Worm (Caenorhabditis elegans) whole organism, mixed stage, embryonic: ENCODE data around the gene T25B9.12.

Experiments used
- M03D4.4 ChIP-seq: sonication (generic microtip); optimal IDR thresholded peaks from 2 replicates; lab custom pipeline; 2017; ENCODE audit warnings: mild to moderate bottlenecking, missing genetic modification characterization, missing compliant biosample characterization
- bed-3 ChIP-seq: fragments of 200-800 bp; sonication (Bioruptor generic); optimal IDR thresholded peaks from 3 replicates; lab custom pipeline; 2018; ENCODE audit warnings: mild to moderate bottlenecking, missing genetic modification characterization, moderate library complexity, missing compliant biosample characterization
- ceh-39 ChIP-seq: fragments of 150-350 bp; optimal IDR thresholded peaks from 2 replicates; lab custom pipeline; 2014; ENCODE audit warnings: missing biosample characterization, missing genetic modification characterization
- ceh-43 ChIP-seq: fragments of 200-800 bp; sonication (Bioruptor generic); optimal IDR thresholded peaks from 2 replicates; lab custom pipeline; 2018; ENCODE audit warnings: mild to moderate bottlenecking, missing genetic modification characterization, moderate library complexity, missing compliant biosample characterization
- ceh-83 ChIP-seq: fragments of 200-800 bp; sonication (Bioruptor generic); optimal IDR thresholded peaks from 2 replicates; lab custom pipeline; 2018; ENCODE audit warnings: mild to moderate bottlenecking, missing genetic modification characterization, missing compliant biosample characterization
- ces-1 ChIP-seq: fragments of 150-350 bp; optimal IDR thresholded peaks from 2 replicates; lab custom pipeline; 2014; ENCODE audit warnings: missing biosample characterization, missing genetic modification reagents, missing genetic modification characterization
- cnd-1 ChIP-seq: fragments of 200-800 bp; sonication (Bioruptor generic); optimal IDR thresholded peaks from 2 replicates; lab custom pipeline; 2018; ENCODE audit warnings: mild to moderate bottlenecking, missing genetic modification characterization, missing compliant biosample characterization
- drap-1 ChIP-seq: fragments of 200-800 bp; sonication (Bioruptor generic); optimal IDR thresholded peaks from 3 replicates; lab custom pipeline; 2018; ENCODE audit warnings: mild to moderate bottlenecking, missing genetic modification characterization, missing compliant biosample characterization
- elt-1 ChIP-seq: sonication (generic microtip); optimal IDR thresholded peaks from 2 replicates; lab custom pipeline; 2017; ENCODE audit warnings: missing genetic modification characterization, mild to moderate bottlenecking, missing compliant biosample characterization, antibody characterized with exemption, moderate library complexity, borderline replicate concordance; ENCODE audit not compliant: insufficient read depth
- elt-3 ChIP-seq: fragments of 150-350 bp; optimal IDR thresholded peaks from 2 replicates; lab custom pipeline; 2014; ENCODE audit warnings: missing biosample characterization, missing genetic modification characterization
- flh-1 ChIP-seq: fragments of 200-800 bp; sonication (Bioruptor generic); optimal IDR thresholded peaks from 2 replicates; lab custom pipeline; 2018; ENCODE audit warnings: mild to moderate bottlenecking, missing genetic modification characterization, moderate library complexity, missing compliant biosample characterization
- ham-2 ChIP-seq: fragments of 200-800 bp; sonication (Bioruptor generic); optimal IDR thresholded peaks from 2 replicates; lab custom pipeline; 2018; ENCODE audit warnings: mild to moderate bottlenecking, missing genetic modification characterization, missing compliant biosample characterization
- hlh-1 ChIP-seq: fragments of 150-350 bp; optimal IDR thresholded peaks from 2 replicates; lab custom pipeline; 2014; ENCODE audit warnings: missing biosample characterization, missing genetic modification reagents, missing genetic modification characterization
- lin-13 ChIP-seq: fragments of 150-350 bp; optimal IDR thresholded peaks from 2 replicates; lab custom pipeline; 2014; ENCODE audit warnings: missing biosample characterization, missing genetic modification characterization
- lin-32 ChIP-seq: fragments of 200-800 bp; sonication (Bioruptor generic); optimal IDR thresholded peaks from 2 replicates; lab custom pipeline; 2018; ENCODE audit warnings: mild to moderate bottlenecking, missing genetic modification characterization, missing compliant biosample characterization
- mab-5 ChIP-seq: fragments of 150-350 bp; optimal IDR thresholded peaks from 2 replicates; lab custom pipeline; 2014; ENCODE audit warnings: missing biosample characterization, missing genetic modification characterization
- mep-1 ChIP-seq: fragments of 150-350 bp; optimal IDR thresholded peaks from 2 replicates; lab custom pipeline; 2017; ENCODE audit warnings: missing biosample characterization, missing genetic modification reagents, missing genetic modification characterization, inconsistent platforms
- mls-2 ChIP-seq: sonication (generic microtip); optimal IDR thresholded peaks from 2 replicates; lab custom pipeline; 2016; ENCODE audit warnings: mild to moderate bottlenecking, missing genetic modification characterization, moderate library complexity, missing compliant biosample characterization
- nhr-12 ChIP-seq: fragments of 150-350 bp; optimal IDR thresholded peaks from 2 replicates; lab custom pipeline; 2014; ENCODE audit warnings: missing biosample characterization, missing genetic modification characterization
- nhr-2 ChIP-seq: fragments of 150-350 bp; optimal IDR thresholded peaks from 2 replicates; lab custom pipeline; 2014; ENCODE audit warnings: missing biosample characterization, missing genetic modification characterization
- nhr-237 ChIP-seq: fragments of 150-350 bp; optimal IDR thresholded peaks from 2 replicates; lab custom pipeline; 2014; ENCODE audit warnings: missing biosample characterization, missing genetic modification characterization
- pha-4 ChIP-seq: fragments of 150-350 bp; optimal IDR thresholded peaks from 2 replicates; lab custom pipeline; 2018; ENCODE audit warnings: missing biosample characterization, missing genetic modification reagents, missing genetic modification characterization
- sem-2 ChIP-seq: fragments of 200-800 bp; sonication (Bioruptor generic); optimal IDR thresholded peaks from 2 replicates; lab custom pipeline; 2018; ENCODE audit warnings: mild to moderate bottlenecking, missing genetic modification characterization, missing compliant biosample characterization
- snpc-4 ChIP-seq: fragments of 150-350 bp; optimal IDR thresholded peaks from 2 replicates; lab custom pipeline; 2014; ENCODE audit warnings: missing biosample characterization, missing genetic modification characterization
- sptf-1 ChIP-seq: sonication (generic microtip); optimal IDR thresholded peaks from 2 replicates; lab custom pipeline; 2017; ENCODE audit warnings: mild to moderate bottlenecking, missing genetic modification characterization, moderate library complexity, missing compliant biosample characterization
- tbx-8 ChIP-seq: fragments of 200-800 bp; sonication (Bioruptor generic); optimal IDR thresholded peaks from 2 replicates; lab custom pipeline; 2018; ENCODE audit warnings: mild to moderate bottlenecking, missing genetic modification characterization, moderate library complexity, missing compliant biosample characterization
- unc-120 ChIP-seq: sonication (generic microtip); optimal IDR thresholded peaks from 2 replicates; lab custom pipeline; 2017; ENCODE audit warnings: missing genetic modification characterization, missing compliant biosample characterization; ENCODE audit not compliant: poor library complexity, severe bottlenecking
- unc-39 ChIP-seq: fragments of 150-350 bp; optimal IDR thresholded peaks from 2 replicates; lab custom pipeline; 2014; ENCODE audit warnings: missing biosample characterization, missing genetic modification characterization
- unc-62 ChIP-seq: fragments of 150-350 bp; optimal IDR thresholded peaks from 2 replicates; lab custom pipeline; 2014; ENCODE audit warnings: missing biosample characterization, missing genetic modification reagents, missing genetic modification characterization

The T25B9.12 gene

ce11 chrIV:10754685-10755084, 10.5 kb upstream of the T25B9.12 start, which contains the start of gene T25B9.5:
T25B9.5 (minus strand) TSS chrIV:10754785.
- TF ChIP-seq sptf-1 (no peak), cnd-1 (tag; lab: Kevin White, UChicago) (no peak), M03D4.4 (tag; lab: Kevin White, UChicago) (no peak), pha-4 (tag; lab: Kevin White, UChicago) (no peak)
- TF ChIP-seq, all 35 proteins: peak for 0

- TF ChIP-seq nhr-237 (tag; lab: Kevin White, UChicago) (no peak), unc-120 (tag; lab: Kevin White, UChicago) (no peak), unc-39 (no peak), sptf-1 (no peak), mab-5 (tag; lab: Kevin White, UChicago) (no peak), ceh-43 (no peak), bed-3 (GFP tag; lab: Kevin White, UChicago) (no peak), lin-32 (GFP tag; lab: Kevin White, UChicago) (no peak), ceh-39 (tag; lab: Kevin White, UChicago) (no peak), ces-1 (GFP tag; lab: Kevin White, UChicago) (no peak), elt-3 (tag; lab: Kevin White, UChicago) (no peak), pha-4 (tag; lab: Kevin White, UChicago) (no peak)
Observed at ce11 chrIV:10757616-10758193, 7.4 kb upstream of the T25B9.12 start, which contains the start of the genes T25B9.4 and T25B9.6. T25B9.4 (minus strand) TSS chrIV:10757716. T25B9.6 (plus strand) TSS chrIV:10758143.

ce11 chrIV:10761344-10761743, 3.8 kb upstream of the T25B9.12 start, which contains the start of gene ugt-54:
ugt-54 (plus strand) TSS chrIV:10761698.
- no peak for TF ChIP-seq ceh-43
- no peak for TF ChIP-seq elt-3 (tag; lab: Kevin White, UChicago)
- no peak for TF ChIP-seq lin-13 (tag; lab: Kevin White, UChicago)
- TF ChIP-seq bed-3 (GFP tag; lab: Kevin White, UChicago): no peak
- TF ChIP-seq nhr-2 (tag; lab: Kevin White, UChicago): no peak
- TF ChIP-seq unc-120 (tag; lab: Kevin White, UChicago): no peak
- TF ChIP-seq snpc-4 (tag; lab: Kevin White, UChicago): no peak
- no peak for TF ChIP-seq ceh-39 (tag; lab: Kevin White, UChicago)
- TF ChIP-seq mab-5 (tag; lab: Kevin White, UChicago): no peak
- TF ChIP-seq ham-2 (GFP tag; lab: Kevin White, UChicago): no peak
- TF ChIP-seq, all 35 proteins: peak for 0

- TF ChIP-seq sptf-1 (no peak), snpc-4 (tag; lab: Kevin White, UChicago) (no peak), tbx-8 (GFP tag; lab: Kevin White, UChicago) (no peak), nhr-237 (tag; lab: Kevin White, UChicago) (no peak), nhr-2 (tag; lab: Kevin White, UChicago) (no peak), mls-2 (no peak), ces-1 (GFP tag; lab: Kevin White, UChicago) (no peak), ceh-39 (tag; lab: Kevin White, UChicago) (no peak)
Observed at ce11 chrIV:10764206-10764605, 947 bp upstream of the T25B9.12 start, which contains the start of gene T25B9.11. T25B9.11 (plus strand) TSS chrIV:10764506.

- TF ChIP-seq unc-120 (tag; lab: Kevin White, UChicago) (no peak), mep-1 (no peak), drap-1 (no peak), nhr-2 (tag; lab: Kevin White, UChicago) (no peak), mab-5 (tag; lab: Kevin White, UChicago) (no peak), hlh-1 (tag; lab: Kevin White, UChicago) (no peak), sptf-1 (no peak), ceh-43 (no peak), nhr-12 (tag; lab: Kevin White, UChicago) (no peak), elt-1 (no peak), nhr-237 (tag; lab: Kevin White, UChicago) (no peak), bed-3 (GFP tag; lab: Kevin White, UChicago) (no peak), unc-62 (GFP tag; lab: Kevin White, UChicago) (no peak), lin-32 (GFP tag; lab: Kevin White, UChicago) (no peak), snpc-4 (tag; lab: Kevin White, UChicago) (no peak), ham-2 (GFP tag; lab: Kevin White, UChicago) (no peak), flh-1 (no peak), sem-2 (GFP tag; lab: Kevin White, UChicago) (no peak), cnd-1 (tag; lab: Kevin White, UChicago) (no peak), ceh-83 (GFP tag; lab: Kevin White, UChicago) (no peak)
Observed at ce11 chrIV:10766071-10766470, 918 bp downstream of the T25B9.12 start.
